Worm (Caenorhabditis elegans) whole organism, late embryonic: ENCODE results near the gene spr-3.

Source experiments
- F13H6.1 ChIP-seq: sonication (generic microtip); optimal IDR thresholded peaks from 2 replicates; lab custom pipeline; 2016; ENCODE audit warnings: missing genetic modification characterization, missing compliant biosample characterization
- K02D7.2 ChIP-seq: sonication (generic microtip); optimal IDR thresholded peaks from 2 replicates; lab custom pipeline; 2017; ENCODE audit warnings: mild to moderate bottlenecking, missing genetic modification characterization, missing compliant biosample characterization
- ahr-1 ChIP-seq: sonication (generic microtip); optimal IDR thresholded peaks from 2 replicates; lab custom pipeline; 2016; ENCODE audit warnings: missing genetic modification characterization, missing compliant biosample characterization
- ama-1 ChIP-seq: fragments of 150-350 bp; optimal IDR thresholded peaks from 2 replicates; lab custom pipeline; 2014
- ceh-14 ChIP-seq: sonication (generic microtip); optimal IDR thresholded peaks from 2 replicates; lab custom pipeline; 2016; ENCODE audit warnings: missing genotype, missing genetic modification characterization, missing compliant biosample characterization
- ceh-18 ChIP-seq: sonication (generic microtip); optimal IDR thresholded peaks from 2 replicates; lab custom pipeline; 2016; ENCODE audit warnings: missing genetic modification characterization, missing compliant biosample characterization
- ceh-19 ChIP-seq: fragments of 200-800 bp; sonication (Bioruptor generic); optimal IDR thresholded peaks from 2 replicates; lab custom pipeline; 2018; ENCODE audit warnings: mild to moderate bottlenecking, missing genetic modification characterization, missing compliant biosample characterization
- ceh-30 ChIP-seq: fragments of 150-350 bp; optimal IDR thresholded peaks from 2 replicates; lab custom pipeline; 2014; ENCODE audit warnings: missing biosample characterization, missing genetic modification characterization
- ceh-48 ChIP-seq: sonication (generic microtip); optimal IDR thresholded peaks from 2 replicates; lab custom pipeline; 2016; ENCODE audit warnings: missing genetic modification characterization, inconsistent platforms, missing compliant biosample characterization
- ceh-9 ChIP-seq: sonication (generic microtip); optimal IDR thresholded peaks from 2 replicates; lab custom pipeline; 2016; ENCODE audit warnings: mild to moderate bottlenecking, missing genetic modification characterization, inconsistent platforms, missing compliant biosample characterization
- dmd-4 ChIP-seq: sonication (generic microtip); optimal IDR thresholded peaks from 2 replicates; lab custom pipeline; 2016; ENCODE audit warnings: borderline replicate concordance, missing genetic modification characterization, missing compliant biosample characterization
- elt-2 ChIP-seq: sonication (generic microtip); optimal IDR thresholded peaks from 2 replicates; lab custom pipeline; 2016; ENCODE audit warnings: missing genetic modification reagents, missing genetic modification characterization, missing compliant biosample characterization
- ets-4 ChIP-seq: sonication (generic microtip); optimal IDR thresholded peaks from 2 replicates; lab custom pipeline; 2016; ENCODE audit warnings: missing genetic modification characterization, missing compliant biosample characterization
- eyg-1 ChIP-seq: sonication (generic microtip); optimal IDR thresholded peaks from 2 replicates; lab custom pipeline; 2016; ENCODE audit warnings: missing genotype, missing genetic modification characterization, missing compliant biosample characterization
- fkh-10 ChIP-seq: fragments of 150-350 bp; optimal IDR thresholded peaks from 2 replicates; lab custom pipeline; 2014; ENCODE audit warnings: missing biosample characterization, missing genetic modification reagents, missing genetic modification characterization
- fkh-6 ChIP-seq: sonication (generic microtip); optimal IDR thresholded peaks from 2 replicates; lab custom pipeline; 2016; ENCODE audit warnings: missing genetic modification characterization, missing compliant biosample characterization
- hlh-13 ChIP-seq: fragments of 200-800 bp; sonication (Bioruptor generic); optimal IDR thresholded peaks from 2 replicates; lab custom pipeline; 2018; ENCODE audit warnings: mild to moderate bottlenecking, missing genetic modification characterization, missing compliant biosample characterization
- hlh-15 ChIP-seq: sonication (generic microtip); optimal IDR thresholded peaks from 2 replicates; lab custom pipeline; 2016; ENCODE audit warnings: missing genetic modification characterization, missing compliant biosample characterization
- lin-11 ChIP-seq: fragments of 200-800 bp; sonication (Bioruptor generic); optimal IDR thresholded peaks from 2 replicates; lab custom pipeline; 2018; ENCODE audit warnings: mild to moderate bottlenecking, missing genetic modification characterization, missing compliant biosample characterization
- nfya-1 ChIP-seq: sonication (generic microtip); optimal IDR thresholded peaks from 2 replicates; lab custom pipeline; 2017; ENCODE audit warnings: missing genetic modification characterization, mild to moderate bottlenecking, missing compliant biosample characterization, antibody characterized with exemption, moderate library complexity
- pag-3 ChIP-seq: sonication (generic microtip); optimal IDR thresholded peaks from 2 replicates; lab custom pipeline; 2016; ENCODE audit warnings: missing compliant biosample characterization, missing genetic modification characterization, borderline replicate concordance
- pat-9 ChIP-seq: fragments of 200-800 bp; sonication (Bioruptor generic); optimal IDR thresholded peaks from 2 replicates; lab custom pipeline; 2018; ENCODE audit warnings: mild to moderate bottlenecking, missing genetic modification characterization, moderate library complexity, missing compliant biosample characterization
- pqm-1 ChIP-seq: sonication (generic microtip); optimal IDR thresholded peaks from 2 replicates; lab custom pipeline; 2016; ENCODE audit warnings: missing genetic modification characterization, missing compliant biosample characterization
- ref-2 ChIP-seq: sonication (generic microtip); optimal IDR thresholded peaks from 2 replicates; lab custom pipeline; 2016; ENCODE audit warnings: missing genetic modification characterization, missing compliant biosample characterization
- rnt-1 ChIP-seq: sonication (generic microtip); optimal IDR thresholded peaks from 2 replicates; lab custom pipeline; 2016; ENCODE audit warnings: missing genetic modification characterization, missing compliant biosample characterization
- sox-2 ChIP-seq: fragments of 200-800 bp; sonication (Bioruptor generic); IDR thresholded peaks from 2 replicates; pipeline ENCODE4 v1.3.6; 2022; ENCODE audit warnings: missing genetic modification reagents, missing genetic modification characterization, missing compliant biosample characterization
- sox-4 ChIP-seq: sonication (generic microtip); optimal IDR thresholded peaks from 2 replicates; lab custom pipeline; 2017; ENCODE audit warnings: mild to moderate bottlenecking, missing genetic modification characterization, inconsistent platforms, missing compliant biosample characterization
- syd-9 ChIP-seq: sonication (generic microtip); optimal IDR thresholded peaks from 2 replicates; lab custom pipeline; 2016; ENCODE audit warnings: mild to moderate bottlenecking, missing genetic modification characterization, moderate library complexity, missing compliant biosample characterization
- tbx-2 ChIP-seq: sonication (generic microtip); optimal IDR thresholded peaks from 2 replicates; lab custom pipeline; 2016; ENCODE audit warnings: missing genetic modification characterization, missing compliant biosample characterization
- unc-3 ChIP-seq, 2 experiments: fragments of 200-800 bp in 1 of 2; sonication (Bioruptor generic) in 1 of 2; sonication (generic microtip) in 1 of 2; conservative IDR thresholded peaks in 1 of 2; optimal IDR thresholded peaks in 1 of 2; 2 replicates each; pipeline versions ENCODE4 v1.3.6 to Lab custom; 2016 to 2022; ENCODE audit warnings: missing compliant biosample characterization in 2 of 2, missing genetic modification characterization in 2 of 2, missing genetic modification reagents in 1 of 2
- unc-86 ChIP-seq: sonication (generic microtip); optimal IDR thresholded peaks from 2 replicates; lab custom pipeline; 2016; ENCODE audit warnings: missing genetic modification characterization, missing compliant biosample characterization
- zip-5 ChIP-seq: sonication (generic microtip); optimal IDR thresholded peaks from 2 replicates; lab custom pipeline; 2016; ENCODE audit warnings: missing genetic modification characterization, missing compliant biosample characterization

spr-3 gene

ce11 chrX:4548929-4549328 is 35.0 kb downstream of the spr-3 start:
- TF ChIP-seq ref-2 (tag; lab: Kevin White, UChicago): no peak
- TF ChIP-seq ahr-1 (tag; lab: Kevin White, UChicago): no peak
- TF ChIP-seq dmd-4 (tag; lab: Kevin White, UChicago): no peak
- TF ChIP-seq eyg-1 (tag; lab: Kevin White, UChicago): no peak
- TF ChIP-seq ama-1: no peak
- no peak for TF ChIP-seq ceh-48
- TF ChIP-seq K02D7.2 (tag; lab: Kevin White, UChicago): no peak
- no peak for TF ChIP-seq fkh-6 (tag; lab: Kevin White, UChicago)
- TF ChIP-seq ets-4: no peak
- TF ChIP-seq nfya-1: no peak
- TF ChIP-seq rnt-1 (tag; lab: Kevin White, UChicago): no peak
- TF ChIP-seq syd-9 (tag; lab: Kevin White, UChicago): no peak
- no peak for TF ChIP-seq unc-3 (GFP tag; conservative IDR thresholded peaks at IDR 0.05; lab: Robert Waterston, UW)
- TF ChIP-seq unc-3 (tag; optimal IDR thresholded peaks at IDR 0.05; lab: Kevin White, UChicago): no peak
- TF ChIP-seq F13H6.1 (tag; lab: Kevin White, UChicago): no peak
- TF ChIP-seq ceh-30 (tag; lab: Kevin White, UChicago): no peak
- TF ChIP-seq hlh-13 (GFP tag; lab: Kevin White, UChicago): no peak
- no peak for TF ChIP-seq ceh-19
- no peak for TF ChIP-seq sox-4 (tag; lab: Kevin White, UChicago)
- no peak for TF ChIP-seq elt-2 (tag; lab: Kevin White, UChicago)

ce11 chrX:4549853-4550596 is 36.1 kb downstream of the spr-3 start, which contains the start of gene C07A12.18:
C07A12.18 (minus strand) TSS chrX:4549903.
- no peak for TF ChIP-seq ceh-9 (tag; lab: Kevin White, UChicago)
- no peak for TF ChIP-seq tbx-2 (tag; lab: Kevin White, UChicago)

ce11 chrX:4550987-4551386 is 37.1 kb downstream of the spr-3 start:
- TF ChIP-seq K02D7.2 (tag; lab: Kevin White, UChicago): no peak
- TF ChIP-seq ref-2 (tag; lab: Kevin White, UChicago): peak; percentile 60
- TF ChIP-seq, all 69 proteins: peak for 1

ce11 chrX:4553033-4553432 is 39.1 kb downstream of the spr-3 start:
- TF ChIP-seq ref-2 (tag; lab: Kevin White, UChicago) (no peak), pqm-1 (tag; lab: Kevin White, UChicago) (no peak), elt-2 (tag; lab: Kevin White, UChicago) (no peak), sox-2 (GFP tag; lab: Robert Waterston, UW) (no peak), unc-86 (tag; lab: Kevin White, UChicago) (no peak)

ce11 chrX:4553491-4553890 is 39.6 kb downstream of the spr-3 start:
- TF ChIP-seq K02D7.2 (tag; lab: Kevin White, UChicago): no peak
- TF ChIP-seq ceh-14: no peak
- TF ChIP-seq pag-3: no peak
- TF ChIP-seq hlh-15 (tag; lab: Kevin White, UChicago): no peak
- no peak for TF ChIP-seq ets-4
- no peak for TF ChIP-seq lin-11 (tag; lab: Kevin White, UChicago)
- TF ChIP-seq ceh-18 (tag; lab: Kevin White, UChicago): no peak
- no peak for TF ChIP-seq pat-9
- TF ChIP-seq syd-9 (tag; lab: Kevin White, UChicago): no peak
- TF ChIP-seq zip-5 (tag; lab: Kevin White, UChicago): no peak
- TF ChIP-seq fkh-6 (tag; lab: Kevin White, UChicago): no peak
- no peak for TF ChIP-seq fkh-10 (GFP tag; lab: Kevin White, UChicago)
